Fruit fly (Drosophila melanogaster): ENCODE data around the gene Gal.

Gene Gal

DNA sequence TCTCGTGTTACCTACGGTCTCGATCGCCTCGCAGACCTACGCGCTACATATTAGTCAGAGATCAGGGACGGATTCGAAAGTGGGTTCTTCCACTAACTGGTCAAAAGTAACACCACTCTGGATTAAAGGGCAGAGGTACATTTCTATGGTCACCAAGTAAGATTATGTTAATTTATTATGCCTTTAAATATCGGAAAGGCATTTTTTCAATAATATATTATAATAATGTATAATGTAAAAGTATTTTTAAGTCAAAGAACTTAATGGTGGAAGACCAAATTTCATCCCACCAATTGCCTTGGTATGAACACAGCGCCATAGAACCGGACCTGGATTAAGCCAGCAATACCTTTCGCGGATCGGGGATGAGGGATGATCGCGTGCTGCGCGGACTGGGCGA, 16.2 kb upstream of the Gal start (continued):
- TF ChIP-seq CG10669 (GFP tag; optimal IDR thresholded peaks at IDR 0.05), result peak; percentile 73
- TF ChIP-seq CG6854 (GFP tag; optimal IDR thresholded peaks at IDR 0.05), result peak; percentile 5
- peak; percentile 42 for TF ChIP-seq CG31627 (GFP tag; optimal IDR thresholded peaks at IDR 0.05)
- TF ChIP-seq Gug (GFP tag; IDR thresholded peaks at IDR 0.05), result peak; percentile 20; the same call in 1 of the 2 replicates
- TF ChIP-seq fd85E (GFP tag; optimal IDR thresholded peaks at IDR 0.05), result no peak
- peak; percentile 73 for TF ChIP-seq CG6808 (GFP tag; optimal IDR thresholded peaks at IDR 0.05)
- peak; percentile 92 for TF ChIP-seq Eip78C (GFP tag)
- TF ChIP-seq CG11902 (GFP tag; optimal IDR thresholded peaks at IDR 0.05), result peak; percentile 78
- TF ChIP-seq CG6163 (GFP tag; IDR thresholded peaks at IDR 0.05), result peak; percentile 65
- peak; percentile 21 for TF ChIP-seq Smox (GFP tag; optimal IDR thresholded peaks at IDR 0.05)
- TF ChIP-seq CG9139 (GFP tag; optimal IDR thresholded peaks at IDR 0.05), result peak; percentile 71
- peak; percentile 10 for TF ChIP-seq CG7368 (GFP tag; optimal IDR thresholded peaks at IDR 0.05)
- peak; percentile 82 for TF ChIP-seq CG3919 (GFP tag; optimal IDR thresholded peaks at IDR 0.05)
- TF ChIP-seq CG11762 (GFP tag; optimal IDR thresholded peaks at IDR 0.05; ENCODE audit: insufficient read depth), result peak; percentile 33
- TF ChIP-seq spab (GFP tag; optimal IDR thresholded peaks at IDR 0.05), result peak; percentile 73
- peak; percentile 75 for TF ChIP-seq achi (GFP tag; optimal IDR thresholded peaks at IDR 0.05)
- no peak for TF ChIP-seq CG15336 (GFP tag; IDR thresholded peaks at IDR 0.05)
- peak; percentile 55 for TF ChIP-seq CG8319 (GFP tag; optimal IDR thresholded peaks at IDR 0.05)
- no peak for TF ChIP-seq CG11294 (GFP tag; IDR thresholded peaks at IDR 0.05)
- peak; percentile 15 for TF ChIP-seq Eip93F (GFP tag; optimal IDR thresholded peaks at IDR 0.05)
- peak; percentile 38 for TF ChIP-seq Lpt (GFP tag; optimal IDR thresholded peaks at IDR 0.05)
- peak; percentile 86 for TF ChIP-seq svp (GFP tag)
- TF ChIP-seq Sox14 (GFP tag; optimal IDR thresholded peaks at IDR 0.05), result peak; percentile 46
- TF ChIP-seq Sox15 (GFP tag; optimal IDR thresholded peaks at IDR 0.05), result peak; percentile 58
- TF ChIP-seq salr (GFP tag; optimal IDR thresholded peaks at IDR 0.05), result peak; percentile 9 to 27
- TF ChIP-seq Ets96B (tag; optimal IDR thresholded peaks at IDR 0.05), result peak; percentile 80
- TF ChIP-seq Blimp-1 (GFP tag; optimal IDR thresholded peaks at IDR 0.05), result peak; percentile 56
- TF ChIP-seq net (GFP tag; optimal IDR thresholded peaks at IDR 0.05), result peak; percentile 32
- no peak for TF ChIP-seq CG4318 (GFP tag; optimal IDR thresholded peaks at IDR 0.05)
- peak; percentile 27 for TF ChIP-seq Hr39 (GFP tag; optimal IDR thresholded peaks at IDR 0.05)
- peak; percentile 60 for TF ChIP-seq topi (GFP tag; optimal IDR thresholded peaks at IDR 0.05)
- TF ChIP-seq CG32006 (GFP tag; optimal IDR thresholded peaks at IDR 0.05), result peak; percentile 63
- peak; percentile 75 for TF ChIP-seq CG3032 (tag; optimal IDR thresholded peaks at IDR 0.05)
- TF ChIP-seq acj6 (GFP tag; optimal IDR thresholded peaks at IDR 0.05), result peak; percentile 79

dm6 chr2L:6020535-6020934, 13.9 kb upstream of the Gal start, which contains the start of gene CG13996:
TSS of gene CG13996 (plus strand) at chr2L:6020835.
- TF ChIP-seq Gug (GFP tag; IDR thresholded peaks at IDR 0.05), result no peak
- TF ChIP-seq vri (GFP tag; optimal IDR thresholded peaks at IDR 0.05), result no peak
- no peak for TF ChIP-seq salr (GFP tag; optimal IDR thresholded peaks at IDR 0.05)
- TF ChIP-seq Smox (GFP tag; optimal IDR thresholded peaks at IDR 0.05), result no peak
- no peak for TF ChIP-seq dsx (GFP tag; optimal IDR thresholded peaks at IDR 0.05; ENCODE audit: poor library complexity, severe bottlenecking)
- TF ChIP-seq Lpt (GFP tag; optimal IDR thresholded peaks at IDR 0.05), result no peak

DNA sequence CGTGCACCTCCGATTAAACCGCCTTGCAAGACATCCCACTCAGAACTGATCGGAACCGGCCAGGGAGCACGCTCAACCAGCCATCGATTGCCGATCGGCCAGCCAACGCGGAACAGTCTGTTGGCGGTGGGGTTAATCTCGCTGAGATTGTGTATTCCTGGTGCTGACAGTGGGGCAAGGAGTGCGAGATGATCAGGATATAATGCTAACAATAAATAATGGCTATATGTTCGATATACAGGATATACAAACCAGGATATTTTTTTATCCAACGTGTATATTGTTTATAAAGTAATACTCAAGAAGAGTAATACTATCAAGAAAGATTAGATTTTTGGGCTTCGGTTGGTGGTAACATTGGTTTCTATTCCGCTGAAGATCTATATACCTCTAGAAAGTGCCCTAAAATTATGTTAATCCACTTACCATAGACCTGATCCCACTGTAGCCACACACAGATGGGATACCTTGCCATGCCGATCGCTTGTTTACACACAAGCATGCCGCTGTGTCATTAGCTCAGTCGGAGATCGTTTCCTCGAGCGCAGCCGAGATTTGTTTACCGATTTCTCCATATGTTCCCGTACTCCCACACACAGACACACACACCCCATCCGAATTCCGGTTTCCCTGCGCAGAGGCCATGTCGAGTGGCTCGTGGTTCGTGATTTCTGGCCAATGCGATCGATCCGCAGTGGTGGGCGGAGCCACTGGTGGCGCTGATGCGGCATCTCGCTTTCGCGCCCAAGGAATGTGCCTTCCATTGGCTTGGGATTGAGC, 12.9 kb upstream of the Gal start, which contains the start of gene H2.0:
TSS of gene H2.0 (minus strand) at position 51 of the 780 bp plus-strand sequence.
- peak; percentile 42 for TF ChIP-seq dac (GFP tag; optimal IDR thresholded peaks at IDR 0.05)
- TF ChIP-seq CG8119 (GFP tag; IDR thresholded peaks at IDR 0.05), result peak; percentile 71
- TF ChIP-seq esn (GFP tag; optimal IDR thresholded peaks at IDR 0.05), result peak; percentile 79
- TF ChIP-seq vri (GFP tag; optimal IDR thresholded peaks at IDR 0.05), result peak; percentile 51
- peak; percentile 55 for TF ChIP-seq Sox102F (GFP tag; optimal IDR thresholded peaks at IDR 0.05)
- peak; percentile 68 for TF ChIP-seq Hr39 (GFP tag; optimal IDR thresholded peaks at IDR 0.05)
- TF ChIP-seq CG6854 (GFP tag; optimal IDR thresholded peaks at IDR 0.05), result no peak
- peak; percentile 70 for TF ChIP-seq Ets96B (tag; optimal IDR thresholded peaks at IDR 0.05)
- TF ChIP-seq Met (GFP tag; optimal IDR thresholded peaks at IDR 0.05), result peak; percentile 68
- TF ChIP-seq achi (GFP tag; optimal IDR thresholded peaks at IDR 0.05), result peak; percentile 73
- no peak for TF ChIP-seq CG11294 (GFP tag; IDR thresholded peaks at IDR 0.05)
- TF ChIP-seq CG7368 (GFP tag; optimal IDR thresholded peaks at IDR 0.05), result peak; percentile 3
- TF ChIP-seq CG10631 (GFP tag; optimal IDR thresholded peaks at IDR 0.05), result peak; percentile 71
- peak; percentile 59 for TF ChIP-seq CG6276 (GFP tag; optimal IDR thresholded peaks at IDR 0.05)
- peak; percentile 91 for TF ChIP-seq svp (GFP tag)
- peak; percentile 73 for TF ChIP-seq OdsH (GFP tag; optimal IDR thresholded peaks at IDR 0.05)
- TF ChIP-seq CG11762 (GFP tag; optimal IDR thresholded peaks at IDR 0.05; ENCODE audit: insufficient read depth), result peak; percentile 37
- TF ChIP-seq CG4318 (GFP tag; optimal IDR thresholded peaks at IDR 0.05), result peak; percentile 43
- TF ChIP-seq Smox (GFP tag; optimal IDR thresholded peaks at IDR 0.05), result peak; percentile 69
- TF ChIP-seq Lpt (GFP tag; optimal IDR thresholded peaks at IDR 0.05), result peak; percentile 49
- peak; percentile 44 for TF ChIP-seq CG9139 (GFP tag; optimal IDR thresholded peaks at IDR 0.05)
- peak; percentile 67 for TF ChIP-seq Ets21C (GFP tag; optimal IDR thresholded peaks at IDR 0.05)
